Worm (Caenorhabditis elegans) whole organism, L2 larva: Measurements from ENCODE around the gene pqn-16.
A peak's percentile ranks its signal among the peaks of the same experiment; 100 is the strongest.

ENCODE experiments used
- C34F6.9 ChIP-seq: fragments of 150-350 bp; optimal IDR thresholded peaks from 2 replicates; lab custom pipeline; 2014; ENCODE audit warnings: missing biosample characterization, missing genetic modification characterization
- F13H6.1 ChIP-seq: sonication (generic microtip); optimal IDR thresholded peaks from 2 replicates; lab custom pipeline; 2016; ENCODE audit warnings: missing genetic modification characterization, missing compliant biosample characterization
- Y55F3AM.14 ChIP-seq: fragments of 200-800 bp; sonication (Bioruptor generic); optimal IDR thresholded peaks from 2 replicates; lab custom pipeline; 2018; ENCODE audit warnings: mild to moderate bottlenecking, missing genetic modification characterization, missing compliant biosample characterization
- alr-1 ChIP-seq: fragments of 150-350 bp; optimal IDR thresholded peaks from 2 replicates; lab custom pipeline; 2014; ENCODE audit warnings: missing biosample characterization, missing genetic modification characterization
- ama-1 ChIP-seq: fragments of 150-350 bp; optimal IDR thresholded peaks from 2 replicates; lab custom pipeline; 2018; ENCODE audit warnings: inconsistent platforms
- blmp-1 ChIP-seq: sonication (generic microtip); optimal IDR thresholded peaks from 2 replicates; lab custom pipeline; 2017; ENCODE audit warnings: missing genetic modification characterization, mild to moderate bottlenecking, missing compliant biosample characterization, antibody characterized with exemption, moderate library complexity; ENCODE audit not compliant: insufficient read depth
- ceh-16 ChIP-seq: fragments of 150-350 bp; optimal IDR thresholded peaks from 2 replicates; lab custom pipeline; 2014; ENCODE audit warnings: missing biosample characterization, missing genetic modification characterization
- ceh-82 ChIP-seq: fragments of 150-350 bp; optimal IDR thresholded peaks from 2 replicates; lab custom pipeline; 2014; ENCODE audit warnings: missing biosample characterization, missing genetic modification characterization
- crh-2 ChIP-seq: sonication (generic microtip); optimal IDR thresholded peaks from 2 replicates; lab custom pipeline; 2017; ENCODE audit warnings: missing biosample characterization, missing genetic modification characterization
- dmd-4 ChIP-seq: sonication (generic microtip); optimal IDR thresholded peaks from 2 replicates; lab custom pipeline; 2017; ENCODE audit warnings: missing biosample characterization, missing genetic modification characterization
- egl-27 ChIP-seq: sonication (generic microtip); optimal IDR thresholded peaks from 3 replicates; lab custom pipeline; 2017; ENCODE audit warnings: missing biosample characterization, missing genetic modification reagents, missing genetic modification characterization
- elt-1 ChIP-seq: fragments of 150-350 bp; optimal IDR thresholded peaks from 2 replicates; lab custom pipeline; 2014; ENCODE audit warnings: missing biosample characterization, missing genetic modification characterization
- elt-3 ChIP-seq: sonication (generic microtip); optimal IDR thresholded peaks from 2 replicates; lab custom pipeline; 2017; ENCODE audit warnings: missing biosample characterization, missing genetic modification characterization
- fos-1 ChIP-seq: fragments of 150-350 bp; optimal IDR thresholded peaks from 2 replicates; lab custom pipeline; 2014; ENCODE audit warnings: missing biosample characterization, missing genetic modification characterization
- gmeb-1 ChIP-seq: fragments of 150-350 bp; optimal IDR thresholded peaks from 2 replicates; lab custom pipeline; 2014; ENCODE audit warnings: missing biosample characterization, missing genetic modification characterization
- lin-11 ChIP-seq: fragments of 150-350 bp; sonication (generic microtip); optimal IDR thresholded peaks from 2 replicates; lab custom pipeline; 2014; ENCODE audit warnings: missing biosample characterization, missing genetic modification characterization, inconsistent platforms, mixed read lengths
- lin-13 ChIP-seq: fragments of 150-350 bp; optimal IDR thresholded peaks from 2 replicates; lab custom pipeline; 2014; ENCODE audit warnings: missing biosample characterization, missing genetic modification reagents, missing genetic modification characterization
- lin-39 ChIP-seq: fragments of 150-350 bp; optimal IDR thresholded peaks from 2 replicates; lab custom pipeline; 2014; ENCODE audit warnings: missing biosample characterization, missing genetic modification reagents, missing genetic modification characterization
- lsy-2 ChIP-seq, 2 experiments: fragments of 150-350 bp in 1 of 2; sonication (generic microtip) in 1 of 2; optimal IDR thresholded peaks; 2 replicates each; lab custom pipeline; 2014 to 2017; ENCODE audit warnings: missing biosample characterization in 2 of 2, missing genetic modification characterization in 2 of 2
- mab-5 ChIP-seq: fragments of 150-350 bp; optimal IDR thresholded peaks from 2 replicates; lab custom pipeline; 2014; ENCODE audit warnings: missing biosample characterization, missing genetic modification characterization
- mdl-1 ChIP-seq, 2 experiments: fragments of 150-350 bp in 1 of 2; sonication (generic microtip) in 1 of 2; optimal IDR thresholded peaks; 2 replicates each; lab custom pipeline; 2017; ENCODE audit warnings: missing biosample characterization in 2 of 2, missing genetic modification characterization in 2 of 2
- nhr-10 ChIP-seq: sonication (generic microtip); optimal IDR thresholded peaks from 2 replicates; lab custom pipeline; 2017; ENCODE audit warnings: missing biosample characterization, missing genetic modification characterization
- nhr-11 ChIP-seq: fragments of 150-350 bp; optimal IDR thresholded peaks from 2 replicates; lab custom pipeline; 2014; ENCODE audit warnings: missing biosample characterization, missing genetic modification characterization
- nhr-12 ChIP-seq: fragments of 150-350 bp; optimal IDR thresholded peaks from 2 replicates; lab custom pipeline; 2014; ENCODE audit warnings: missing biosample characterization, missing genetic modification characterization
- nhr-129 ChIP-seq: fragments of 150-350 bp; optimal IDR thresholded peaks from 2 replicates; lab custom pipeline; 2014; ENCODE audit warnings: missing biosample characterization, missing genetic modification characterization
- nhr-21 ChIP-seq: fragments of 150-350 bp; optimal IDR thresholded peaks from 2 replicates; lab custom pipeline; 2014; ENCODE audit warnings: missing biosample characterization, missing genetic modification characterization
- nhr-237 ChIP-seq: fragments of 150-350 bp; optimal IDR thresholded peaks from 2 replicates; lab custom pipeline; 2014; ENCODE audit warnings: missing biosample characterization, missing genetic modification characterization
- nhr-25 ChIP-seq: fragments of 150-350 bp; sonication (generic microtip); optimal IDR thresholded peaks from 3 replicates; lab custom pipeline; 2014; ENCODE audit warnings: missing biosample characterization, missing genetic modification characterization
- nhr-6 ChIP-seq: fragments of 150-350 bp; optimal IDR thresholded peaks from 2 replicates; lab custom pipeline; 2014; ENCODE audit warnings: missing biosample characterization, missing genetic modification characterization
- nhr-77 ChIP-seq: fragments of 150-350 bp; optimal IDR thresholded peaks from 2 replicates; lab custom pipeline; 2014; ENCODE audit warnings: missing biosample characterization, missing genetic modification characterization
- sem-4 ChIP-seq: fragments of 150-350 bp; optimal IDR thresholded peaks from 2 replicates; lab custom pipeline; 2014; ENCODE audit warnings: missing biosample characterization, missing genetic modification reagents, missing genetic modification characterization
- skn-1 ChIP-seq: sonication (generic microtip); optimal IDR thresholded peaks from 2 replicates; lab custom pipeline; 2017; ENCODE audit warnings: missing biosample characterization, missing genetic modification characterization
- sma-3 ChIP-seq: sonication (generic microtip); optimal IDR thresholded peaks from 2 replicates; lab custom pipeline; 2016; ENCODE audit warnings: missing genetic modification reagents, missing genetic modification characterization, missing compliant biosample characterization
- sma-9 ChIP-seq, 2 experiments: fragments of 150-350 bp in 1 of 2; sonication (generic microtip) in 1 of 2; optimal IDR thresholded peaks; 2 replicates each; lab custom pipeline; 2014 to 2016; ENCODE audit warnings: missing genetic modification characterization in 2 of 2, mild to moderate bottlenecking in 1 of 2, missing biosample characterization in 1 of 2, missing compliant biosample characterization in 1 of 2, missing genetic modification reagents in 1 of 2, moderate library complexity in 1 of 2
- unc-39 ChIP-seq: fragments of 150-350 bp; optimal IDR thresholded peaks from 2 replicates; lab custom pipeline; 2014; ENCODE audit warnings: missing biosample characterization, missing genetic modification characterization
- unc-55 ChIP-seq: fragments of 150-350 bp; sonication (generic microtip); optimal IDR thresholded peaks from 3 replicates; lab custom pipeline; 2014; ENCODE audit warnings: missing biosample characterization, missing genetic modification reagents, missing genetic modification characterization
- ztf-1 ChIP-seq: fragments of 200-800 bp; sonication (Bioruptor generic); conservative IDR thresholded peaks from 2 replicates; pipeline ENCODE4 v1.3.6; 2022; ENCODE audit warnings: missing genetic modification characterization, missing compliant biosample characterization
- ztf-11 ChIP-seq: sonication (generic microtip); optimal IDR thresholded peaks from 2 replicates; lab custom pipeline; 2017; ENCODE audit warnings: missing biosample characterization, missing genetic modification characterization
- ztf-4 ChIP-seq: fragments of 150-350 bp; optimal IDR thresholded peaks from 2 replicates; lab custom pipeline; 2014; ENCODE audit warnings: missing biosample characterization, missing genetic modification characterization

pqn-16 gene

ce11 chrV:9162118-9162729 is 11.7 kb upstream of the pqn-16 start:
- TF ChIP-seq dmd-4 (tag; lab: Kevin White, UChicago) (no peak), nhr-77 (tag; lab: Kevin White, UChicago) (no peak)

ce11 chrV:9162955-9163468 is 10.9 kb upstream of the pqn-16 start, which contains the start of gene col-145:
Gene col-145, minus strand, starts transcription at chrV:9163005.
- TF ChIP-seq blmp-1 (tag; lab: Kevin White, UChicago) (peak; percentile 62), nhr-77 (tag; lab: Kevin White, UChicago) (no peak), nhr-12 (no peak), Y55F3AM.14 (no peak), lin-39 (tag; lab: Kevin White, UChicago) (no peak), ceh-82 (tag; lab: Kevin White, UChicago) (no peak), nhr-237 (tag; lab: Kevin White, UChicago) (no peak)

- TF ChIP-seq ama-1 (lab: Kevin White, UChicago), result peak; percentile 93
- TF ChIP-seq blmp-1 (tag; lab: Kevin White, UChicago), result peak; percentile 0
- TF ChIP-seq crh-2, result peak; percentile 23
- TF ChIP-seq sem-4 (tag; lab: Kevin White, UChicago), result no peak
- TF ChIP-seq ztf-4 (tag; lab: Kevin White, UChicago), result peak; percentile 6
- no peak for TF ChIP-seq nhr-10 (tag; lab: Kevin White, UChicago)
- TF ChIP-seq alr-1 (tag; lab: Kevin White, UChicago), result no peak
- TF ChIP-seq lsy-2 (tag; optimal IDR thresholded peaks at IDR 0.05; lab: Kevin White, UChicago), result no peak
- TF ChIP-seq nhr-25, result peak; percentile 91
- peak; percentile 28 for TF ChIP-seq nhr-21 (tag; lab: Kevin White, UChicago)
- TF ChIP-seq sma-3 (GFP tag; lab: Kevin White, UChicago), result peak; percentile 14
- TF ChIP-seq lin-13 (GFP tag; lab: Kevin White, UChicago), result peak; percentile 17
Observed at ce11 chrV:9163897-9164296, 10.0 kb upstream of the pqn-16 start.

- TF ChIP-seq gmeb-1 (tag; lab: Kevin White, UChicago), result no peak
- no peak for TF ChIP-seq sem-4 (tag; lab: Kevin White, UChicago)
- no peak for TF ChIP-seq nhr-11
- TF ChIP-seq mdl-1 (tag; optimal IDR thresholded peaks at IDR 0.05; lab: Kevin White, UChicago), result no peak
- TF ChIP-seq ama-1 (lab: Kevin White, UChicago), result peak; percentile 91
- peak; percentile 5 for TF ChIP-seq blmp-1 (tag; lab: Kevin White, UChicago)
- TF ChIP-seq nhr-25, result peak; percentile 44
- TF ChIP-seq sma-9 (GFP tag; optimal IDR thresholded peaks at IDR 0.05; lab: Kevin White, UChicago), result peak; percentile 39
- TF ChIP-seq sma-9 (tag; optimal IDR thresholded peaks at IDR 0.05; lab: Kevin White, UChicago), result no peak
- peak; percentile 31 for TF ChIP-seq ceh-16
- TF ChIP-seq crh-2, result peak; percentile 47
- TF ChIP-seq sma-3 (GFP tag; lab: Kevin White, UChicago), result peak; percentile 32
- no peak for TF ChIP-seq F13H6.1 (tag; lab: Kevin White, UChicago)
- no peak for TF ChIP-seq ztf-4 (tag; lab: Kevin White, UChicago)
- TF ChIP-seq egl-27 (tag; lab: Kevin White, UChicago), result peak; percentile 19
- peak; percentile 3 for TF ChIP-seq fos-1
Observed at ce11 chrV:9165073-9165699, 8.7 kb upstream of the pqn-16 start, which contains the start of gene col-10. Gene col-10, minus strand, starts transcription at chrV:9165307.

- TF ChIP-seq nhr-21 (tag; lab: Kevin White, UChicago), result no peak
- peak; percentile 58 for TF ChIP-seq ceh-16
- TF ChIP-seq nhr-129 (tag; lab: Kevin White, UChicago), result peak; percentile 21
- peak; percentile 70 for TF ChIP-seq sma-9 (GFP tag; optimal IDR thresholded peaks at IDR 0.05; lab: Kevin White, UChicago)
- TF ChIP-seq sma-9 (tag; optimal IDR thresholded peaks at IDR 0.05; lab: Kevin White, UChicago), result no peak
- TF ChIP-seq sem-4 (tag; lab: Kevin White, UChicago), result no peak
- TF ChIP-seq nhr-6, result peak; percentile 8
- no peak for TF ChIP-seq lin-39 (tag; lab: Kevin White, UChicago)
- no peak for TF ChIP-seq unc-55 (GFP tag; lab: Kevin White, UChicago)
- TF ChIP-seq nhr-11, result no peak
- no peak for TF ChIP-seq mdl-1 (tag; optimal IDR thresholded peaks at IDR 0.05; lab: Kevin White, UChicago)
- peak; percentile 37 for TF ChIP-seq blmp-1 (tag; lab: Kevin White, UChicago)
- no peak for TF ChIP-seq sma-3 (GFP tag; lab: Kevin White, UChicago)
- TF ChIP-seq skn-1, result no peak
- no peak for TF ChIP-seq lin-11
- no peak for TF ChIP-seq ztf-11 (tag; lab: Kevin White, UChicago)
- no peak for TF ChIP-seq ztf-1 (GFP tag; lab: Robert Waterston, UW)
- TF ChIP-seq C34F6.9 (tag; lab: Kevin White, UChicago), result no peak
- TF ChIP-seq elt-1, result no peak
- no peak for TF ChIP-seq ceh-82 (tag; lab: Kevin White, UChicago)
- no peak for TF ChIP-seq elt-3 (tag; lab: Kevin White, UChicago)
- no peak for TF ChIP-seq nhr-237 (tag; lab: Kevin White, UChicago)
- TF ChIP-seq nhr-77 (tag; lab: Kevin White, UChicago), result no peak
- no peak for TF ChIP-seq unc-39 (tag; lab: Kevin White, UChicago)
- TF ChIP-seq mab-5 (tag; lab: Kevin White, UChicago), result no peak
- no peak for TF ChIP-seq nhr-12
- TF ChIP-seq fos-1, result no peak
- TF ChIP-seq crh-2, result peak; percentile 18
- TF ChIP-seq lsy-2 (tag; optimal IDR thresholded peaks at IDR 0.05; lab: Kevin White, UChicago), result no peak
- TF ChIP-seq ztf-4 (tag; lab: Kevin White, UChicago), result no peak
Observed at ce11 chrV:9166306-9166705, 7.6 kb upstream of the pqn-16 start.
